Worm (Caenorhabditis elegans): ENCODE results near the gene col-171.

- no peak for TF ChIP-seq ceh-8 (GFP tag; optimal IDR thresholded peaks at IDR 0.05)
- TF ChIP-seq aha-1 (tag; optimal IDR thresholded peaks at IDR 0.05), result no peak
- TF ChIP-seq nhr-11 (tag; optimal IDR thresholded peaks at IDR 0.05), result no peak
- no peak for TF ChIP-seq alr-1 (tag; optimal IDR thresholded peaks at IDR 0.05; ENCODE audit: borderline replicate concordance)
- TF ChIP-seq dsc-1 (tag; optimal IDR thresholded peaks at IDR 0.05), result no peak
- no peak for TF ChIP-seq vab-15 (tag; optimal IDR thresholded peaks at IDR 0.05)
- TF ChIP-seq nhr-76 (tag; optimal IDR thresholded peaks at IDR 0.05), result no peak
- TF ChIP-seq lin-39 (tag; optimal IDR thresholded peaks at IDR 0.05), result no peak
- TF ChIP-seq fkh-4 (tag; optimal IDR thresholded peaks at IDR 0.05; ENCODE audit: borderline replicate concordance), result no peak
- TF ChIP-seq nhr-28 (tag; optimal IDR thresholded peaks at IDR 0.05), result no peak
Observed at ce11 chrX:6334602-6335001, 504 bp downstream of the col-171 start.
